Fruit fly (Drosophila melanogaster) whole organism, embryonic: Measurements from ENCODE around the gene CG14131.

Experiments used
- Adf1 ChIP-seq: fragments of 200-800 bp; sonication (Bioruptor generic); IDR thresholded peaks from 2 replicates; pipeline ENCODE4 v1.3.6; 2022; ENCODE audit warnings: missing biosample characterization, missing genetic modification characterization
- CG10267 ChIP-seq: fragments of 200-800 bp; sonication (Bioruptor generic); optimal IDR thresholded peaks from 2 replicates; lab custom pipeline; 2018; ENCODE audit warnings: missing biosample characterization, mild to moderate bottlenecking, missing genetic modification characterization, moderate library complexity
- CG10366 ChIP-seq: fragments of 200-800 bp; sonication (Bioruptor generic); IDR thresholded peaks from 2 replicates; pipeline ENCODE4 v1.3.6; 2022; ENCODE audit warnings: missing biosample characterization, missing genetic modification characterization
- CG10431 ChIP-seq: fragments of 200-800 bp; sonication (Bioruptor generic); optimal IDR thresholded peaks from 3 replicates; lab custom pipeline; 2018; ENCODE audit warnings: missing biosample characterization, mild to moderate bottlenecking, missing genetic modification characterization
- CG12744 ChIP-seq: fragments of 200-800 bp; sonication (Bioruptor generic); optimal IDR thresholded peaks from 2 replicates; lab custom pipeline; 2016; ENCODE audit warnings: missing biosample characterization, missing genetic modification characterization
- CG14965 ChIP-seq: fragments of 200-800 bp; sonication (Bioruptor generic); optimal IDR thresholded peaks from 2 replicates; lab custom pipeline; 2016; ENCODE audit warnings: missing biosample characterization, missing genetic modification characterization, borderline replicate concordance
- CG17829 ChIP-seq: fragments of 200-800 bp; optimal IDR thresholded peaks from 2 replicates; lab custom pipeline; 2019; ENCODE audit warnings: missing biosample characterization, mild to moderate bottlenecking, missing genetic modification characterization, moderate library complexity
- CG18476 ChIP-seq: fragments of 200-800 bp; sonication (Bioruptor generic); optimal IDR thresholded peaks from 2 replicates; lab custom pipeline; 2016; ENCODE audit warnings: missing biosample characterization, mild to moderate bottlenecking, missing genetic modification characterization
- CG30431 ChIP-seq: fragments of 200-800 bp; sonication (Bioruptor generic); optimal IDR thresholded peaks from 2 replicates; lab custom pipeline; 2017; ENCODE audit warnings: missing biosample characterization, missing genetic modification characterization
- CG34422 ChIP-seq: fragments of 200-800 bp; sonication (Bioruptor generic); IDR thresholded peaks from 3 replicates; pipeline ENCODE4 v1.3.6; 2022; ENCODE audit warnings: missing biosample characterization, missing genetic modification characterization
- CG4707 ChIP-seq: fragments of 200-800 bp; sonication (Bioruptor generic); optimal IDR thresholded peaks from 2 replicates; lab custom pipeline; 2018; ENCODE audit warnings: missing biosample characterization, mild to moderate bottlenecking, missing genetic modification characterization, moderate library complexity
- CG6683 ChIP-seq: fragments of 200-800 bp; sonication (Bioruptor generic); optimal IDR thresholded peaks from 2 replicates; lab custom pipeline; 2017; ENCODE audit warnings: missing biosample characterization, mild to moderate bottlenecking, missing genetic modification characterization, missing genetic modification reagents
- CG6689 ChIP-seq: fragments of 200-800 bp; sonication (Bioruptor generic); IDR thresholded peaks from 2 replicates; pipeline ENCODE4 v1.3.6; 2022; ENCODE audit warnings: missing biosample characterization, missing genetic modification characterization
- CG7372 ChIP-seq: fragments of 200-800 bp; sonication (Bioruptor generic); IDR thresholded peaks from 2 replicates; pipeline ENCODE4 v1.3.6; 2022; ENCODE audit warnings: missing biosample characterization, missing genetic modification characterization
- CG9437 ChIP-seq: fragments of 200-800 bp; sonication (Bioruptor generic); optimal IDR thresholded peaks from 2 replicates; lab custom pipeline; 2018; ENCODE audit warnings: missing biosample characterization, mild to moderate bottlenecking, missing genetic modification characterization
- CG9797 ChIP-seq: fragments of 200-800 bp; sonication (Bioruptor generic); optimal IDR thresholded peaks from 3 replicates; lab custom pipeline; 2018; ENCODE audit warnings: missing biosample characterization, mild to moderate bottlenecking, missing genetic modification characterization
- CoRest ChIP-seq: fragments of 200-800 bp; sonication (Bioruptor generic); optimal IDR thresholded peaks from 3 replicates; lab custom pipeline; 2018; ENCODE audit warnings: missing biosample characterization, mild to moderate bottlenecking, missing genetic modification characterization, moderate library complexity
- Dbx ChIP-seq: fragments of 200-800 bp; sonication (Bioruptor generic); IDR thresholded peaks from 3 replicates; pipeline ENCODE4 v1.3.6; 2022; ENCODE audit warnings: missing biosample characterization, missing genetic modification characterization
- Dip3 ChIP-seq: fragments of 200-800 bp; sonication (Bioruptor generic); optimal IDR thresholded peaks from 3 replicates; lab custom pipeline; 2016; ENCODE audit warnings: missing biosample characterization, missing genetic modification characterization
- Doc3 ChIP-seq: fragments of 200-800 bp; sonication (Bioruptor generic); IDR thresholded peaks from 3 replicates; pipeline ENCODE4 v1.3.6; 2022; ENCODE audit warnings: missing biosample characterization, missing genetic modification characterization; ENCODE audit not compliant: partially characterized antibody
- HmgD ChIP-seq: fragments of 200-800 bp; sonication (Bioruptor generic); optimal IDR thresholded peaks from 3 replicates; lab custom pipeline; 2016; ENCODE audit warnings: missing biosample characterization, missing genetic modification characterization
- Hr3 ChIP-seq: fragments of 200-800 bp; sonication (Bioruptor generic); optimal IDR thresholded peaks from 3 replicates; lab custom pipeline; 2016; ENCODE audit warnings: missing biosample characterization, missing genetic modification characterization
- Hr78 ChIP-seq, 2 experiments: fragments of 200-800 bp in 1 of 2; fragments of >200 bp in 1 of 2; sonication (Bioruptor generic) in 1 of 2; optimal IDR thresholded peaks; 2 replicates each; lab custom pipeline; 2017 to 2019; ENCODE audit warnings: missing biosample characterization in 2 of 2, missing genetic modification characterization in 2 of 2, mild to moderate bottlenecking in 1 of 2, moderate library complexity in 1 of 2
- Kr ChIP-seq: fragments of 200-800 bp; sonication (Bioruptor generic); optimal IDR thresholded peaks from 2 replicates; lab custom pipeline; 2017; ENCODE audit warnings: missing biosample characterization, mild to moderate bottlenecking, missing genetic modification characterization
- Lim3 ChIP-seq: fragments of 200-800 bp; sonication (Bioruptor generic); IDR thresholded peaks from 2 replicates; pipeline ENCODE4 v1.3.6; 2022; ENCODE audit warnings: missing biosample characterization, missing genetic modification characterization
- Meics ChIP-seq: fragments of 200-800 bp; sonication (Bioruptor generic); optimal IDR thresholded peaks from 2 replicates; lab custom pipeline; 2017; ENCODE audit warnings: missing biosample characterization, mild to moderate bottlenecking, missing genetic modification characterization
- Oaz ChIP-seq: fragments of 200-800 bp; sonication (Bioruptor generic); IDR thresholded peaks from 2 replicates; pipeline ENCODE4 v1.3.6; 2022; ENCODE audit warnings: missing biosample characterization, missing genetic modification characterization
- Ravus ChIP-seq: fragments of 200-800 bp; sonication (Bioruptor generic); IDR thresholded peaks from 2 replicates; pipeline ENCODE4 v1.3.6; 2022; ENCODE audit warnings: missing biosample characterization, missing genetic modification characterization
- Spps ChIP-seq: fragments of 200-800 bp; sonication (Bioruptor generic); optimal IDR thresholded peaks from 2 replicates; lab custom pipeline; 2018; ENCODE audit warnings: missing biosample characterization, mild to moderate bottlenecking, missing genetic modification characterization
- YL-1 ChIP-seq: fragments of 200-800 bp; sonication (Bioruptor generic); optimal IDR thresholded peaks from 3 replicates; lab custom pipeline; 2017; ENCODE audit warnings: missing biosample characterization, mild to moderate bottlenecking, missing genetic modification characterization
- ash1 ChIP-seq: fragments of 200-800 bp; sonication (Bioruptor generic); optimal IDR thresholded peaks from 2 replicates; lab custom pipeline; 2018; ENCODE audit warnings: missing biosample characterization, mild to moderate bottlenecking, missing genetic modification characterization
- bab2 ChIP-seq: fragments of 200-800 bp; sonication (Bioruptor generic); optimal IDR thresholded peaks from 2 replicates; lab custom pipeline; 2016; ENCODE audit warnings: missing biosample characterization, missing genetic modification characterization
- cad ChIP-seq: fragments of >200 bp; optimal IDR thresholded peaks from 2 replicates; lab custom pipeline; 2017; ENCODE audit warnings: missing biosample characterization, missing genetic modification characterization
- cato ChIP-seq: fragments of 200-800 bp; sonication (Bioruptor generic); optimal IDR thresholded peaks from 2 replicates; lab custom pipeline; 2016; ENCODE audit warnings: missing biosample characterization, missing genetic modification characterization, borderline replicate concordance
- dmrt11E ChIP-seq: fragments of 200-800 bp; sonication (Bioruptor generic); optimal IDR thresholded peaks from 3 replicates; lab custom pipeline; 2018; ENCODE audit warnings: missing biosample characterization, mild to moderate bottlenecking, missing genetic modification characterization, moderate library complexity
- grau ChIP-seq: fragments of 200-800 bp; optimal IDR thresholded peaks from 3 replicates; lab custom pipeline; 2019; ENCODE audit warnings: missing biosample characterization, mild to moderate bottlenecking, missing genetic modification characterization, moderate library complexity
- gt ChIP-seq: fragments of 200-800 bp; sonication (Bioruptor generic); IDR thresholded peaks from 2 replicates; pipeline ENCODE4 v1.3.6; 2022; ENCODE audit warnings: missing biosample characterization, missing genetic modification characterization
- lmd ChIP-seq: fragments of 200-800 bp; sonication (Bioruptor generic); IDR thresholded peaks from 2 replicates; pipeline ENCODE4 v1.3.6; 2022; ENCODE audit warnings: missing biosample characterization, missing genetic modification characterization
- nau ChIP-seq: fragments of 200-800 bp; sonication (Bioruptor generic); optimal IDR thresholded peaks from 3 replicates; lab custom pipeline; 2017; ENCODE audit warnings: missing biosample characterization, mild to moderate bottlenecking, missing genetic modification characterization, missing genetic modification reagents
- nmo ChIP-seq: fragments of 200-800 bp; sonication (Bioruptor generic); optimal IDR thresholded peaks from 2 replicates; lab custom pipeline; 2018; ENCODE audit warnings: missing biosample characterization, mild to moderate bottlenecking, missing genetic modification characterization, moderate library complexity
- nom ChIP-seq: fragments of 200-800 bp; sonication (Bioruptor generic); optimal IDR thresholded peaks from 2 replicates; lab custom pipeline; 2017; ENCODE audit warnings: missing biosample characterization, missing genetic modification characterization, mild to moderate bottlenecking, moderate library complexity, missing genetic modification reagents
- rib ChIP-seq: fragments of 200-800 bp; sonication (Bioruptor generic); IDR thresholded peaks from 2 replicates; pipeline ENCODE4 v1.3.6; 2022; ENCODE audit warnings: missing biosample characterization, missing genetic modification characterization
- run ChIP-seq: fragments of 200-800 bp; sonication (Bioruptor generic); optimal IDR thresholded peaks from 3 replicates; lab custom pipeline; 2018; ENCODE audit warnings: missing biosample characterization, mild to moderate bottlenecking, missing genetic modification characterization
- salm ChIP-seq: fragments of 200-800 bp; sonication (Bioruptor generic); optimal IDR thresholded peaks from 2 replicates; lab custom pipeline; 2018; ENCODE audit warnings: missing biosample characterization, mild to moderate bottlenecking, missing genetic modification characterization
- sens ChIP-seq: fragments of 200-800 bp; sonication (Bioruptor generic); peaks from one replicate; lab custom pipeline; 2016; ENCODE audit warnings: missing biosample characterization, missing genetic modification characterization
- shn ChIP-seq: fragments of 200-800 bp; sonication (Bioruptor generic); optimal IDR thresholded peaks from 3 replicates; lab custom pipeline; 2016; ENCODE audit warnings: missing biosample characterization, missing genetic modification characterization
- slp2 ChIP-seq: fragments of 200-800 bp; sonication (Bioruptor generic); optimal IDR thresholded peaks from 2 replicates; lab custom pipeline; 2016; ENCODE audit warnings: missing biosample characterization, missing genetic modification characterization
- sob ChIP-seq: fragments of 200-800 bp; sonication (Bioruptor generic); IDR thresholded peaks from 2 replicates; pipeline ENCODE4 v1.3.6; 2022; ENCODE audit warnings: missing biosample characterization, missing genetic modification characterization
- trh ChIP-seq: fragments of 200-800 bp; sonication (Bioruptor generic); optimal IDR thresholded peaks from 2 replicates; lab custom pipeline; 2016; ENCODE audit warnings: missing biosample characterization, missing genetic modification characterization

CG14131 gene

DNA sequence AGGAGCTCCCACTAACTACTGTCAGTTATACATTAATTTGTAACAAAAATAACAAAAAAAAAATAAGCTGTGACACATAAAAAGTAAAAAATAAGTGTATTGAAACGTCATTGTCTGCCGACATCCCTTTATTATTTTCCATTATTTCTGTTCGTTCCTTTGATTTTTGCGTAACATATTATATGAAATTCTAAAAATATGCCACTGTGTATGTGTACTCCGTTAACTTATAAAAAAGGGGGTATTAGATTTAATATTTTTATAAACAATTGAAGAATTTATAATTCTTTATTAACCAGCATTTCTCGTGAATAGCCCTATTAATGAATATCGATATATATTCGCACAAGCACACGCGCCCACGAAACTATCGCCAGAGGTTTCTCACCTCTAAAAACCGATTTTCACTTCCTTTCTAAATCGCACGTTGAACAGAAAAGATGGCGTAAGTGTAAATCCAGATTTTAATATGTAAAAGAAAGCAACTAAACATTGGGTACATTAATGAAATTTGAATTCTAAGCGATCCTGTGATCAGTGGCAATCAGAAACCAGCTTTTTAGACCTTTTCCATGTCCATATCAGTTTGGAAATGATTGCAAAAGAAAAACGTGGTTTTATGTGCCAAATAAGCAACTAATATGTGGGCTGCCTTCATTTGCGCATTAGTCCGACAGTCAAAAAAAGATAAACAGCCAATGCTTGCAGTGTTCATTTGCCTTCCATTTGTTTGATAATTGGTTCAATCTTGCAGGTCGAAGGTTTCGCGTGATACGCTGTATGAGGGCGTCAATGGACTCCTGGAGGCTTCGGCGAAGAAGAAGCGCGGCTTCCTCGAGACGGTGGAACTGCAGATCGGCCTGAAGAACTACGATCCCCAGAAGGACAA lies 45.8 kb downstream of the CG14131 start, which contains the start of gene RpL10Ab (continued):
- peak; percentile 25 for TF ChIP-seq dmrt11E
- TF ChIP-seq Dip3, result peak; percentile 12
- TF ChIP-seq YL-1, result peak; percentile 92
- no peak for TF ChIP-seq bab2 (GFP tag; lab: Kevin White, UChicago)
- TF ChIP-seq nmo (GFP tag; lab: Kevin White, UChicago), result peak; percentile 73
- TF ChIP-seq lmd (GFP tag; lab: Robert Waterston, UW), result peak; percentile 71
- TF ChIP-seq CG7372, result peak; percentile 66; the same call in 1 of the 2 replicates
- TF ChIP-seq CG10267, result peak; percentile 33
- peak; percentile 76 for TF ChIP-seq Dbx (GFP tag; lab: Robert Waterston, UW)
- TF ChIP-seq sens (GFP tag; lab: Kevin White, UChicago), result peak; percentile 83
- no peak for TF ChIP-seq shn
- TF ChIP-seq CG9797, result no peak
- no peak for TF ChIP-seq Ravus (GFP tag; lab: Robert Waterston, UW)
- peak; percentile 40 for TF ChIP-seq nom (GFP tag; lab: Kevin White, UChicago)
- peak; percentile 66 for TF ChIP-seq sob
- TF ChIP-seq slp2 (GFP tag; lab: Kevin White, UChicago), result peak; percentile 31
- peak; percentile 42 for TF ChIP-seq CG10431 (GFP tag; lab: Kevin White, UChicago)
- peak; percentile 64 for TF ChIP-seq Doc3
- no peak for TF ChIP-seq trh (GFP tag; lab: Kevin White, UChicago)
- peak; percentile 15 for TF ChIP-seq ash1 (GFP tag; lab: Kevin White, UChicago)
- peak; percentile 24 for TF ChIP-seq CG30431 (GFP tag; lab: Kevin White, UChicago)
- TF ChIP-seq Hr78 (GFP tag; optimal IDR thresholded peaks at IDR 0.05; lab: Kevin White, UChicago), result no peak
- peak; percentile 67; the same call in 1 of the 2 replicates for TF ChIP-seq rib (GFP tag; lab: Robert Waterston, UW)
- TF ChIP-seq CG18476 (GFP tag; lab: Kevin White, UChicago), result peak; percentile 15
- TF ChIP-seq CG34422 (GFP tag; lab: Robert Waterston, UW), result peak; percentile 69; the same call in 2 of the 3 replicates
- peak; percentile 56 for TF ChIP-seq CG10366 (GFP tag; lab: Robert Waterston, UW)
- TF ChIP-seq CG6683 (GFP tag; lab: Kevin White, UChicago), result peak; percentile 25
- TF ChIP-seq salm (tag; lab: Kevin White, UChicago), result peak; percentile 17
- TF ChIP-seq CoRest, result peak; percentile 73
- peak; percentile 8 for TF ChIP-seq Oaz
- peak; percentile 60 for TF ChIP-seq CG9437 (GFP tag; lab: Kevin White, UChicago)
- no peak for TF ChIP-seq CG14965
- no peak for TF ChIP-seq cad (GFP tag; lab: Kevin White, UChicago)
- TF ChIP-seq CG4707 (GFP tag; lab: Kevin White, UChicago), result peak; percentile 63
- TF ChIP-seq Lim3 (GFP tag; lab: Robert Waterston, UW), result no peak
- no peak for TF ChIP-seq CG12744 (GFP tag; lab: Kevin White, UChicago)
- TF ChIP-seq Hr3, result peak; percentile 70
- peak; percentile 70 for TF ChIP-seq nau (GFP tag; lab: Kevin White, UChicago)
- no peak for TF ChIP-seq Kr
- peak; percentile 15 for TF ChIP-seq cato (GFP tag; lab: Kevin White, UChicago)
- no peak for TF ChIP-seq Spps (tag; lab: Kevin White, UChicago)
- no peak for TF ChIP-seq run (tag; lab: Kevin White, UChicago)
- no peak for TF ChIP-seq gt (GFP tag; lab: Robert Waterston, UW)
- TF ChIP-seq Meics (GFP tag; lab: Kevin White, UChicago), result peak; percentile 67
- TF ChIP-seq HmgD (GFP tag; lab: Kevin White, UChicago), result no peak
- no peak; the same call in 1 of the 2 replicates for TF ChIP-seq Adf1 (GFP tag; lab: Robert Waterston, UW)
- TF ChIP-seq CG6689 (GFP tag; lab: Robert Waterston, UW), result peak; percentile 79
- peak; percentile 48 for TF ChIP-seq grau (tag; lab: Kevin White, UChicago)
- TF ChIP-seq CG17829 (tag; lab: Kevin White, UChicago), result peak; percentile 63
